Fruit fly (Drosophila melanogaster) whole organism, prepupa: ENCODE data around the gene CG44000.

Experiments used
- CG6163 ChIP-seq: fragments of 200-800 bp; sonication (Bioruptor generic); IDR thresholded peaks from 3 replicates; pipeline ENCODE4 v1.3.6; 2022; ENCODE audit warnings: missing biosample characterization, missing genetic modification characterization
- CG6276 ChIP-seq: fragments of 200-800 bp; sonication (Bioruptor generic); optimal IDR thresholded peaks from 2 replicates; lab custom pipeline; 2017; ENCODE audit warnings: missing biosample characterization, mild to moderate bottlenecking, missing genetic modification characterization
- CG7368 ChIP-seq: fragments of 200-800 bp; sonication (Bioruptor generic); optimal IDR thresholded peaks from 3 replicates; lab custom pipeline; 2016; ENCODE audit warnings: missing biosample characterization, missing genetic modification characterization
- Eip93F ChIP-seq: fragments of 200-800 bp; sonication (Bioruptor generic); optimal IDR thresholded peaks from 2 replicates; lab custom pipeline; 2016; ENCODE audit warnings: missing biosample characterization, mild to moderate bottlenecking, missing genetic modification characterization
- Ets21C ChIP-seq: fragments of 200-800 bp; sonication (Bioruptor generic); optimal IDR thresholded peaks from 3 replicates; lab custom pipeline; 2016; ENCODE audit warnings: missing biosample characterization, missing genetic modification characterization
- Ets96B ChIP-seq: fragments of 200-800 bp; optimal IDR thresholded peaks from 2 replicates; lab custom pipeline; 2019; ENCODE audit warnings: missing biosample characterization, mild to moderate bottlenecking, missing genetic modification characterization, moderate library complexity
- Gug ChIP-seq: fragments of 200-800 bp; sonication (Bioruptor generic); IDR thresholded peaks from 2 replicates; pipeline ENCODE4 v1.3.6; 2022; ENCODE audit warnings: missing biosample characterization, missing genetic modification characterization
- Hr4 ChIP-seq: fragments of 200-800 bp; sonication (Bioruptor generic); optimal IDR thresholded peaks from 3 replicates; lab custom pipeline; 2016; ENCODE audit warnings: missing biosample characterization, missing genetic modification characterization
- Sox102F ChIP-seq: fragments of 200-800 bp; sonication (Bioruptor generic); optimal IDR thresholded peaks from 2 replicates; lab custom pipeline; 2016; ENCODE audit warnings: missing biosample characterization, mild to moderate bottlenecking, missing genetic modification characterization
- eg ChIP-seq: fragments of 200-800 bp; sonication (Bioruptor generic); IDR thresholded peaks from 3 replicates; pipeline ENCODE4 v1.3.6; 2022; ENCODE audit warnings: missing biosample characterization, missing genetic modification characterization
- fd59A ChIP-seq: fragments of 200-800 bp; sonication (Bioruptor generic); optimal IDR thresholded peaks from 2 replicates; lab custom pipeline; 2017; ENCODE audit warnings: missing biosample characterization, mild to moderate bottlenecking, missing genetic modification characterization, missing genetic modification reagents

dm6 chr2L:4995837-4996136 is 47.3 kb upstream of the CG44000 start:
- no peak for TF ChIP-seq eg (GFP tag; lab: Robert Waterston, UW)
- TF ChIP-seq Ets96B (tag; lab: Kevin White, UChicago), result no peak
- TF ChIP-seq Hr4, result no peak
- no peak for TF ChIP-seq Sox102F (GFP tag; lab: Kevin White, UChicago)
- TF ChIP-seq Ets21C (GFP tag; lab: Kevin White, UChicago), result no peak
- no peak for TF ChIP-seq CG6276 (GFP tag; lab: Kevin White, UChicago)
- TF ChIP-seq Gug (GFP tag; lab: Robert Waterston, UW), result no peak
- TF ChIP-seq Eip93F, result no peak
- TF ChIP-seq CG6163, result no peak
- no peak for TF ChIP-seq CG7368
- no peak for TF ChIP-seq fd59A (GFP tag; lab: Kevin White, UChicago)
